Worm (Caenorhabditis elegans) whole organism, L2 larva: Measurements from ENCODE around the gene F57A8.7.

ENCODE experiments used
- F13H6.1 ChIP-seq: sonication (generic microtip); optimal IDR thresholded peaks from 2 replicates; lab custom pipeline; 2016; ENCODE audit warnings: missing genetic modification characterization, missing compliant biosample characterization
- ama-1 ChIP-seq: fragments of 150-350 bp; optimal IDR thresholded peaks from 2 replicates; lab custom pipeline; 2018; ENCODE audit warnings: inconsistent platforms
- elt-3 ChIP-seq: sonication (generic microtip); optimal IDR thresholded peaks from 2 replicates; lab custom pipeline; 2017; ENCODE audit warnings: missing biosample characterization, missing genetic modification characterization
- mdl-1 ChIP-seq, 2 experiments: fragments of 150-350 bp in 1 of 2; sonication (generic microtip) in 1 of 2; optimal IDR thresholded peaks; 2 replicates each; lab custom pipeline; 2017; ENCODE audit warnings: missing biosample characterization in 2 of 2, missing genetic modification characterization in 2 of 2
- sem-4 ChIP-seq: fragments of 150-350 bp; optimal IDR thresholded peaks from 2 replicates; lab custom pipeline; 2014; ENCODE audit warnings: missing biosample characterization, missing genetic modification reagents, missing genetic modification characterization
- skn-1 ChIP-seq: sonication (generic microtip); optimal IDR thresholded peaks from 2 replicates; lab custom pipeline; 2017; ENCODE audit warnings: missing biosample characterization, missing genetic modification characterization
- unc-39 ChIP-seq: fragments of 150-350 bp; optimal IDR thresholded peaks from 2 replicates; lab custom pipeline; 2014; ENCODE audit warnings: missing biosample characterization, missing genetic modification characterization
- zag-1 ChIP-seq: fragments of 150-350 bp; optimal IDR thresholded peaks from 2 replicates; lab custom pipeline; 2014; ENCODE audit warnings: missing biosample characterization, missing genetic modification characterization

ce11 chrV:10101916-10102315, 26.4 kb downstream of the F57A8.7 start, which contains the start of gene C08B6.14:
- TF ChIP-seq mdl-1 (tag; optimal IDR thresholded peaks at IDR 0.05; lab: Kevin White, UChicago) (no peak), unc-39 (tag; lab: Kevin White, UChicago) (no peak), sem-4 (tag; lab: Kevin White, UChicago) (no peak), ama-1 (no peak), elt-3 (tag; lab: Kevin White, UChicago) (no peak), zag-1 (tag; lab: Kevin White, UChicago) (no peak), skn-1 (tag; lab: Kevin White, UChicago) (no peak), F13H6.1 (tag; lab: Kevin White, UChicago) (no peak)
